Worm (Caenorhabditis elegans) whole organism, midembryonic: ENCODE data around the gene cdc-37.

Experiments used
- cog-1 ChIP-seq: sonication (generic microtip); optimal IDR thresholded peaks from 2 replicates; lab custom pipeline; 2016; ENCODE audit warnings: missing genetic modification characterization, missing compliant biosample characterization
- flt-1 ChIP-seq: fragments of 200-800 bp; sonication (Bioruptor generic); IDR thresholded peaks from 2 replicates; pipeline ENCODE4 v1.3.6; 2022; ENCODE audit warnings: missing genetic modification characterization, missing compliant biosample characterization
- ztf-23 ChIP-seq: fragments of 200-800 bp; sonication (Bioruptor generic); IDR thresholded peaks from 2 replicates; pipeline ENCODE4 v1.3.6; 2022; ENCODE audit warnings: missing genetic modification reagents, missing genetic modification characterization, missing compliant biosample characterization
- ztf-29 ChIP-seq: fragments of 200-800 bp; sonication (Bioruptor generic); IDR thresholded peaks from 2 replicates; pipeline ENCODE4 v1.3.6; 2022; ENCODE audit warnings: missing genetic modification reagents, missing genetic modification characterization, missing compliant biosample characterization

ce11 chrII:580189-580643 is at the start of gene cdc-37, which contains the start of gene W08F4.3:
- no peak for TF ChIP-seq cog-1 (tag; lab: Kevin White, UChicago)
- no peak for TF ChIP-seq ztf-23 (GFP tag; lab: Robert Waterston, UW)
- TF ChIP-seq ztf-29 (GFP tag; lab: Robert Waterston, UW) = no peak
- no peak for TF ChIP-seq flt-1
